Worm (Caenorhabditis elegans) whole organism, L2 larva: ENCODE results near the gene C25F9.6.

Experiments
- R02D3.7 ChIP-seq: fragments of 150-350 bp; optimal IDR thresholded peaks from 2 replicates; lab custom pipeline; 2014; ENCODE audit warnings: missing biosample characterization, missing genetic modification characterization
- fos-1 ChIP-seq: fragments of 150-350 bp; optimal IDR thresholded peaks from 2 replicates; lab custom pipeline; 2014; ENCODE audit warnings: missing biosample characterization, missing genetic modification characterization
- nhr-25 ChIP-seq: fragments of 150-350 bp; sonication (generic microtip); optimal IDR thresholded peaks from 3 replicates; lab custom pipeline; 2014; ENCODE audit warnings: missing biosample characterization, missing genetic modification characterization
- nhr-77 ChIP-seq: fragments of 150-350 bp; optimal IDR thresholded peaks from 2 replicates; lab custom pipeline; 2014; ENCODE audit warnings: missing biosample characterization, missing genetic modification characterization
- peb-1 ChIP-seq: fragments of 150-350 bp; optimal IDR thresholded peaks from 2 replicates; lab custom pipeline; 2014; ENCODE audit warnings: missing biosample characterization, missing genetic modification characterization
- skn-1 ChIP-seq: sonication (generic microtip); optimal IDR thresholded peaks from 2 replicates; lab custom pipeline; 2017; ENCODE audit warnings: missing biosample characterization, missing genetic modification characterization
- snpc-4 ChIP-seq: fragments of 150-350 bp; optimal IDR thresholded peaks from 2 replicates; lab custom pipeline; 2014; ENCODE audit warnings: missing biosample characterization, missing genetic modification characterization
- unc-39 ChIP-seq: fragments of 150-350 bp; optimal IDR thresholded peaks from 2 replicates; lab custom pipeline; 2014; ENCODE audit warnings: missing biosample characterization, missing genetic modification characterization
- unc-62 ChIP-seq: fragments of 150-350 bp; optimal IDR thresholded peaks from 2 replicates; lab custom pipeline; 2014; ENCODE audit warnings: missing biosample characterization, missing genetic modification reagents, missing genetic modification characterization

ce11 chrV:19400619-19401018, 4.5 kb downstream of the C25F9.6 start, which contains the start of gene srw-86:
- TF ChIP-seq unc-62 (GFP tag; lab: Kevin White, UChicago) (no peak), skn-1 (tag; lab: Kevin White, UChicago) (no peak), fos-1 (no peak), R02D3.7 (tag; lab: Kevin White, UChicago) (no peak), snpc-4 (tag; lab: Kevin White, UChicago) (no peak), unc-39 (tag; lab: Kevin White, UChicago) (no peak), nhr-77 (tag; lab: Kevin White, UChicago) (no peak), nhr-25 (no peak), peb-1 (tag; lab: Kevin White, UChicago) (no peak)
